Worm (Caenorhabditis elegans) whole organism, mixed stage, embryonic: ENCODE data around the gene lact-5.
"Not testable (repeated sequence)": the region's sequence is repeated elsewhere in the genome, so short reads cannot be mapped to it uniquely, and the experiment has no call there.

Experiments
- M03D4.4 ChIP-seq: sonication (generic microtip); optimal IDR thresholded peaks from 2 replicates; lab custom pipeline; 2017; ENCODE audit warnings: mild to moderate bottlenecking, missing genetic modification characterization, missing compliant biosample characterization
- bed-3 ChIP-seq: fragments of 200-800 bp; sonication (Bioruptor generic); optimal IDR thresholded peaks from 3 replicates; lab custom pipeline; 2018; ENCODE audit warnings: mild to moderate bottlenecking, missing genetic modification characterization, moderate library complexity, missing compliant biosample characterization
- blmp-1 ChIP-seq: fragments of 150-350 bp; optimal IDR thresholded peaks from 2 replicates; lab custom pipeline; 2014; ENCODE audit warnings: missing biosample characterization, missing genetic modification characterization
- ceh-83 ChIP-seq: fragments of 200-800 bp; sonication (Bioruptor generic); optimal IDR thresholded peaks from 2 replicates; lab custom pipeline; 2018; ENCODE audit warnings: mild to moderate bottlenecking, missing genetic modification characterization, missing compliant biosample characterization
- ces-1 ChIP-seq: fragments of 150-350 bp; optimal IDR thresholded peaks from 2 replicates; lab custom pipeline; 2014; ENCODE audit warnings: missing biosample characterization, missing genetic modification reagents, missing genetic modification characterization
- cnd-1 ChIP-seq: fragments of 200-800 bp; sonication (Bioruptor generic); optimal IDR thresholded peaks from 2 replicates; lab custom pipeline; 2018; ENCODE audit warnings: mild to moderate bottlenecking, missing genetic modification characterization, missing compliant biosample characterization
- elt-1 ChIP-seq: sonication (generic microtip); optimal IDR thresholded peaks from 2 replicates; lab custom pipeline; 2017; ENCODE audit warnings: missing genetic modification characterization, mild to moderate bottlenecking, missing compliant biosample characterization, antibody characterized with exemption, moderate library complexity, borderline replicate concordance; ENCODE audit not compliant: insufficient read depth
- elt-3 ChIP-seq: fragments of 150-350 bp; optimal IDR thresholded peaks from 2 replicates; lab custom pipeline; 2014; ENCODE audit warnings: missing biosample characterization, missing genetic modification characterization
- flh-1 ChIP-seq: fragments of 200-800 bp; sonication (Bioruptor generic); optimal IDR thresholded peaks from 2 replicates; lab custom pipeline; 2018; ENCODE audit warnings: mild to moderate bottlenecking, missing genetic modification characterization, moderate library complexity, missing compliant biosample characterization
- ham-2 ChIP-seq: fragments of 200-800 bp; sonication (Bioruptor generic); optimal IDR thresholded peaks from 2 replicates; lab custom pipeline; 2018; ENCODE audit warnings: mild to moderate bottlenecking, missing genetic modification characterization, missing compliant biosample characterization
- hlh-1 ChIP-seq: fragments of 150-350 bp; optimal IDR thresholded peaks from 2 replicates; lab custom pipeline; 2014; ENCODE audit warnings: missing biosample characterization, missing genetic modification reagents, missing genetic modification characterization
- lin-13 ChIP-seq: fragments of 150-350 bp; optimal IDR thresholded peaks from 2 replicates; lab custom pipeline; 2014; ENCODE audit warnings: missing biosample characterization, missing genetic modification characterization
- lin-32 ChIP-seq: fragments of 200-800 bp; sonication (Bioruptor generic); optimal IDR thresholded peaks from 2 replicates; lab custom pipeline; 2018; ENCODE audit warnings: mild to moderate bottlenecking, missing genetic modification characterization, missing compliant biosample characterization
- lsy-2 ChIP-seq: fragments of 150-350 bp; optimal IDR thresholded peaks from 2 replicates; lab custom pipeline; 2014; ENCODE audit warnings: missing biosample characterization, missing genetic modification characterization
- mab-5 ChIP-seq: fragments of 150-350 bp; optimal IDR thresholded peaks from 2 replicates; lab custom pipeline; 2014; ENCODE audit warnings: missing biosample characterization, missing genetic modification characterization
- mep-1 ChIP-seq: fragments of 150-350 bp; optimal IDR thresholded peaks from 2 replicates; lab custom pipeline; 2017; ENCODE audit warnings: missing biosample characterization, missing genetic modification reagents, missing genetic modification characterization, inconsistent platforms
- nhr-2 ChIP-seq: fragments of 150-350 bp; optimal IDR thresholded peaks from 2 replicates; lab custom pipeline; 2014; ENCODE audit warnings: missing biosample characterization, missing genetic modification characterization
- nhr-237 ChIP-seq: fragments of 150-350 bp; optimal IDR thresholded peaks from 2 replicates; lab custom pipeline; 2014; ENCODE audit warnings: missing biosample characterization, missing genetic modification characterization
- nhr-76 ChIP-seq: sonication (generic microtip); optimal IDR thresholded peaks from 2 replicates; lab custom pipeline; 2017; ENCODE audit warnings: missing biosample characterization, missing genetic modification characterization
- pha-4 ChIP-seq: fragments of 150-350 bp; optimal IDR thresholded peaks from 2 replicates; lab custom pipeline; 2018; ENCODE audit warnings: missing biosample characterization, missing genetic modification reagents, missing genetic modification characterization
- sem-2 ChIP-seq: fragments of 200-800 bp; sonication (Bioruptor generic); optimal IDR thresholded peaks from 2 replicates; lab custom pipeline; 2018; ENCODE audit warnings: mild to moderate bottlenecking, missing genetic modification characterization, missing compliant biosample characterization
- snpc-4 ChIP-seq: fragments of 150-350 bp; optimal IDR thresholded peaks from 2 replicates; lab custom pipeline; 2014; ENCODE audit warnings: missing biosample characterization, missing genetic modification characterization
- sptf-1 ChIP-seq: sonication (generic microtip); optimal IDR thresholded peaks from 2 replicates; lab custom pipeline; 2017; ENCODE audit warnings: mild to moderate bottlenecking, missing genetic modification characterization, moderate library complexity, missing compliant biosample characterization
- tbx-8 ChIP-seq: fragments of 200-800 bp; sonication (Bioruptor generic); optimal IDR thresholded peaks from 2 replicates; lab custom pipeline; 2018; ENCODE audit warnings: mild to moderate bottlenecking, missing genetic modification characterization, moderate library complexity, missing compliant biosample characterization
- unc-39 ChIP-seq: fragments of 150-350 bp; optimal IDR thresholded peaks from 2 replicates; lab custom pipeline; 2014; ENCODE audit warnings: missing biosample characterization, missing genetic modification characterization
- unc-62 ChIP-seq: fragments of 150-350 bp; optimal IDR thresholded peaks from 2 replicates; lab custom pipeline; 2014; ENCODE audit warnings: missing biosample characterization, missing genetic modification reagents, missing genetic modification characterization
- zip-8 ChIP-seq: fragments of 150-350 bp; optimal IDR thresholded peaks from 2 replicates; lab custom pipeline; 2014; ENCODE audit warnings: missing biosample characterization, missing genetic modification characterization

lact-5 gene

DNA sequence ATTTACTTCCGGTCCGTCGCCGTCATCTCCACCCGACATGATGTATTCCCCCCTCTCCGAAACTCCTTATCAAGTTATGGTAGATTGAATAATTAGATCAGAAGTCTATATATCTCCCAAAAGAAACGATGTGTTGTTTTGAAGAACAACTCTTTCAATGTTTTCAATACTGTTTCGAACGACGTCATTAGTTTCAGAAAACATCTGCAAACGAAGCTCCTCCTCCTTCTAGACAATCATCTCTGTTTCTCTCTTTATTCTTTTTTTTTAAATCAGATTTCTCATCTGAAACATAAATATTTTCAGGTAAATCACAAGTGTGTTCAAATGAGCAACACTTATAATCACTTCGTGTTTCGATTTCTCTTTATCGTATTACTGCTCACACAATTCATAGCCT, 28.3 kb upstream of the lact-5 start, which contains the start of gene T23B7.3:
Gene T23B7.3 (plus strand): TSS at position 301 of the 400 bp plus-strand sequence.
- TF ChIP-seq snpc-4 (no peak), ces-1 (peak; percentile 5)

DNA sequence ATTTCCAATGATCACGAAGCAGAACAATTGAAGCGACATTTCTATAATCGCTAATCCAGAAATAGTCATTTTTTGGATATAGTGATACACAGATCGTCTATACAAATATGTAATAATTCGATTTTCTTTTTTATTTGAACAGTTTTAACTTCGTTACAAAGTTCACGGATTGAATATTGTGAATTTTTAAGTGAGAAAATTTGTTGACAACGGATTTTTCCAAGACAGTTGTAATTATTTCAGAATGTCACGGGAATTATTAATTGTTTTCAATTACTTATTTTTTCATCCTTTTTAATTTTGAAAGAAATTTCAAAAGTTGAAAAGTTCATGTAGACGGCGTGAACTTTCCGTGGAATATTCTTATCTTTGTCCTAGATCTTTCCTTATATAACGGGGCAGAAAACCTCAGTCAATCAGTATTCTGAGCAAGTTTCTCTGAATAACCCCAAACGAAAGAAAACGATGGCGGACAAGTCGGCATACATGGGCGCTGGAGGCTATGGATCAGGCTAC, 20.7 kb upstream of the lact-5 start, which contains the start of the genes T23B7.2 and nspd-4:
Gene T23B7.2 (minus strand): TSS at position 101 of the 516 bp plus-strand sequence.
Gene nspd-4 (plus strand): TSS at position 466 of the 516 bp plus-strand sequence.
- not testable (repeated sequence) for TF ChIP-seq pha-4; bed-3 (GFP tag; lab: Kevin White, UChicago); unc-39 (tag; lab: Kevin White, UChicago)
- TF ChIP-seq, all 35 proteins: peak for 0; not testable (repeated sequence) for 35

DNA sequence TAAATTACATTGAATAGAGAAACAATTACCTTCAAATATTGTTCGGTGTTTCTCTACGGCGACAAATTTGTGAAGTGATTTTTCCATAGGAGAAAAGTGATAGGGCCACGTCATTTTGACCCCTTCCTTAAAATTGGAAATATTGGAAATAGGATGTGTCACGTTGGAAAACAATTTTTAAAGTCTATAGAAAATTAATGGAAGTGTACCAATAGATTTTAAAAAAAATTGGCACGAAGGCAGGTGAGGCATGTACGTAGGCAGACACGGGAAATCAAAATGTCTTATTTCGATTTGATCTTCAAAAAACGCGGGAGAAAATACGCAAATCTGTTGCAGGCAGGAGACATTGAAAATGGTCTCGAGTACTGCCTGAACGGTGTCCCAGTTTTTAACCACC, 16.1 kb upstream of the lact-5 start, which contains the start of gene C33F10.12:
Gene C33F10.12 (minus strand): TSS at position 101 of the 400 bp plus-strand sequence.
- TF ChIP-seq unc-62: no peak
- TF ChIP-seq snpc-4: no peak
- no peak for TF ChIP-seq lsy-2 (tag; lab: Kevin White, UChicago)
- no peak for TF ChIP-seq sem-2 (GFP tag; lab: Kevin White, UChicago)
- no peak for TF ChIP-seq blmp-1 (tag; lab: Kevin White, UChicago)
- TF ChIP-seq nhr-237 (tag; lab: Kevin White, UChicago): no peak
- no peak for TF ChIP-seq flh-1
- no peak for TF ChIP-seq cnd-1 (tag; lab: Kevin White, UChicago)
- no peak for TF ChIP-seq lin-32
- no peak for TF ChIP-seq bed-3 (GFP tag; lab: Kevin White, UChicago)
- no peak for TF ChIP-seq elt-1

DNA sequence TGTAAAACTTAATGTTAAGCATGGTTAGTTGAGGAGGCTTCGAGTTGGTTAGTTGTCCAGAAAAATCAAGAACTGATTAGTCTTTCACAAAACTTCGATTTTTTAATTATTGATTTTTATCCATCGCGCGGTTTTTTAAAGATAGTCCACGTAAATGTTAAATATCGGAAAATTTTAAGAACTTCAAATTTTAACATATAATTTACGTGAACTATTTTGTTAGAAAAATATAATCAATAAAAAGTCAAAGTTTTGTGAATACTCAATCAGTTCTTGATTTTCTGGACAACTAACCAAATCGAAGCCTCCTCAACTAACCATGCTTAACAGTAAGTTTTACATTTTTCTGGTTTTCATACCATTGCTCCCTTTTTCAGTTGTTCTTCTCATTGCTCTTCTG, 13.2 kb upstream of the lact-5 start, which contains the start of the genes C33F10.11 and C33F10.1:
Gene C33F10.11 (minus strand): TSS at position 101 of the 400 bp plus-strand sequence.
Gene C33F10.1 (plus strand): TSS at position 263 of the 400 bp plus-strand sequence.
- no peak for TF ChIP-seq bed-3 (GFP tag; lab: Kevin White, UChicago)
- TF ChIP-seq cnd-1 (tag; lab: Kevin White, UChicago): no peak
- TF ChIP-seq nhr-76 (tag; lab: Kevin White, UChicago): no peak
- no peak for TF ChIP-seq hlh-1
- TF ChIP-seq pha-4: no peak
- TF ChIP-seq unc-62: no peak
- TF ChIP-seq nhr-237 (tag; lab: Kevin White, UChicago): no peak
- no peak for TF ChIP-seq sptf-1
- TF ChIP-seq zip-8: no peak
- TF ChIP-seq ces-1: no peak
- TF ChIP-seq blmp-1 (tag; lab: Kevin White, UChicago): no peak
- TF ChIP-seq snpc-4: no peak
- TF ChIP-seq lin-13 (tag; lab: Kevin White, UChicago): no peak
- TF ChIP-seq ceh-83 (GFP tag; lab: Kevin White, UChicago): no peak
- no peak for TF ChIP-seq M03D4.4 (tag; lab: Kevin White, UChicago)
- no peak for TF ChIP-seq ham-2 (GFP tag; lab: Kevin White, UChicago)
- TF ChIP-seq nhr-2 (tag; lab: Kevin White, UChicago): no peak
- TF ChIP-seq sem-2 (GFP tag; lab: Kevin White, UChicago): no peak
- TF ChIP-seq, all 35 proteins: peak for 0

DNA sequence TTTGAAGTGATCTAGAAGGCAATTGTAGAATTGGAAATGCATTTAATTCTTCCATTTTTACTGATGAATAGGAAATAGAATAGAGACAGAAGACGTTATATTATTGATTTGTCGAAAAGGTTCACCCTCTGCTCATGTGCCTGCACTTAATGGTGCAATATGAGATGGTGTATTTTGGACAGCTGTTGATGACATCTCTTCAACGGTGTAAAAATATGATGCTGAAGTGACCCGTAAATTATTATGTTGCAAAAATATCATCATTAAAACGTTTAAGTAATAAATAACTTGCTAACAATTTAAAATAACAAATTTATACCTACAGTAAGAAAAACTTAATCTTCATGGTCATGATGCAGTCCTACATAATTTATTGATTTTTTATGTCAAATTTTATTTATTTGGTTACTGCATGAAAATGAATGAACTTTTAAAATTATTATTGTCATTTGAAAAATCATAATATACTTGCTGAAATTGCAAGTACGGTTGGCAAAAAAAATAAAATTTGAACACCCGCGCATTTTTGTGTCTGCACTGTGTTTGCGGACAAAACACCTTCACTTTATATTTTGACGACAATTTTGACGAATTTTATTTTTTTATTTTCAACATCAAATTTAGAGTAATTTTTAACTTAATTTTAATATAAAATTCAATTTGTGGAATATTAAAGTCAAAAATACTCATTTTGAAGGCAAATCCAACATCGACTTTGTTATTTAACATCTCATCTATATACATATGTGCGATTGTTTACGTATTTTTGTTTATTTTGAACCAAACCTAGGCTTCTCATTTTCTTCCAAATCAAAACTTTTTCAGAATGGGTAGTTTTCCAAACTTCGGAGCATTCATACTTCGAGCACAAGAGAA, 6.4 kb upstream of the lact-5 start, which contains the start of the genes fbxb-88 and tbck-1:
Gene fbxb-88 (minus strand): TSS at position 151 of the 876 bp plus-strand sequence.
Gene tbck-1 (plus strand): TSS at position 826 of the 876 bp plus-strand sequence.
- TF ChIP-seq cnd-1 (tag; lab: Kevin White, UChicago) (peak; percentile 52), hlh-1 (peak; percentile 88), M03D4.4 (tag; lab: Kevin White, UChicago) (no peak), mep-1 (tag; lab: Kevin White, UChicago) (peak; percentile 30), sptf-1 (no peak), lsy-2 (tag; lab: Kevin White, UChicago) (peak; percentile 47), nhr-2 (tag; lab: Kevin White, UChicago) (peak; percentile 43), unc-62 (peak; percentile 59), elt-3 (no peak)
- TF ChIP-seq, all 35 proteins: peak for 6

DNA sequence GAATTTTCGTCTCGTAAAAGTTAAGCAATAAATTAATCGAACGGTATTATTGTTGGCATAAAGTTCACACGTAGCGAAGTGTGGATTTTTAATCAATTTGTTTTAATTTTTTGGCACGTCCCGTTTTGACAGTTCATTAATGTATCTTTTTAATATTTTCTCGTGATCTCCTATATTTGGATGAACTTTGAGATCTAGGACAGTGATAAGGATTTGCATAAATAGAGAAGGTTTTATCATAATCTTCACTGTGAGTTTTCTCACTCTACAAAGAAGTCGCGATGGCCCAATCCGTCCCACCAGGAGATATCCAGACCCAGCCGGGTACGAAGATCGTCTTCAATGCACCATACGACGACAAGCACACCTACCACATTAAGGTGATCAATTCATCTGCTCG, 3.6 kb upstream of the lact-5 start, which contains the start of the genes C33F10.8 and msp-40:
Gene C33F10.8 (minus strand): TSS at position 101 of the 400 bp plus-strand sequence.
Gene msp-40 (plus strand): TSS at position 282 of the 400 bp plus-strand sequence.
- TF ChIP-seq nhr-2 (tag; lab: Kevin White, UChicago); tbx-8; mab-5 (tag; lab: Kevin White, UChicago): not testable (repeated sequence)
- TF ChIP-seq, all 35 proteins: peak for 0; not testable (repeated sequence) for 35
